Worm (Caenorhabditis elegans) whole organism, L3 larva: Measurements from ENCODE around the gene ist-1.

Source experiments
- ZK546.5 ChIP-seq: sonication (generic microtip); optimal IDR thresholded peaks from 2 replicates; lab custom pipeline; 2017; ENCODE audit warnings: missing biosample characterization, missing genetic modification characterization
- aly-2 ChIP-seq: fragments of 150-350 bp; optimal IDR thresholded peaks from 2 replicates; lab custom pipeline; 2014; ENCODE audit warnings: missing biosample characterization, missing genetic modification characterization
- ceh-16 ChIP-seq: sonication (generic microtip); optimal IDR thresholded peaks from 2 replicates; lab custom pipeline; 2017; ENCODE audit warnings: missing biosample characterization, missing genetic modification characterization
- ceh-82 ChIP-seq: fragments of 150-350 bp; optimal IDR thresholded peaks from 2 replicates; lab custom pipeline; 2014; ENCODE audit warnings: missing biosample characterization, missing genetic modification characterization
- ceh-9 ChIP-seq: sonication (generic microtip); optimal IDR thresholded peaks from 2 replicates; lab custom pipeline; 2018; ENCODE audit warnings: missing biosample characterization, missing genetic modification characterization
- daf-12 ChIP-seq: fragments of 150-350 bp; optimal IDR thresholded peaks from 2 replicates; lab custom pipeline; 2014; ENCODE audit warnings: missing biosample characterization, missing genetic modification reagents, missing genetic modification characterization
- egl-27 ChIP-seq: sonication (generic microtip); optimal IDR thresholded peaks from 4 replicates; lab custom pipeline; 2017; ENCODE audit warnings: missing biosample characterization, missing genetic modification reagents, missing genetic modification characterization
- egl-5 ChIP-seq: fragments of 150-350 bp; optimal IDR thresholded peaks from 2 replicates; lab custom pipeline; 2017; ENCODE audit warnings: missing biosample characterization, missing genetic modification reagents, missing genetic modification characterization, inconsistent platforms
- elt-1 ChIP-seq: fragments of 150-350 bp; optimal IDR thresholded peaks from 2 replicates; lab custom pipeline; 2014; ENCODE audit warnings: missing biosample characterization, missing genetic modification characterization
- elt-3 ChIP-seq, 3 experiments: fragments of 150-350 bp in 1 of 3; sonication (generic microtip) in 2 of 3; optimal IDR thresholded peaks; 2 replicates in 2 of 3; 4 replicates in 1 of 3; lab custom pipeline; 2014 to 2017; ENCODE audit warnings: missing biosample characterization in 3 of 3, missing genetic modification characterization in 3 of 3
- fkh-10 ChIP-seq: sonication (generic microtip); optimal IDR thresholded peaks from 2 replicates; lab custom pipeline; 2017; ENCODE audit warnings: missing biosample characterization, missing genetic modification reagents, missing genetic modification characterization
- fkh-2 ChIP-seq: fragments of 150-350 bp; optimal IDR thresholded peaks from 2 replicates; lab custom pipeline; 2014; ENCODE audit warnings: missing biosample characterization, missing genetic modification reagents, missing genetic modification characterization
- fos-1 ChIP-seq: fragments of 150-350 bp; optimal IDR thresholded peaks from 2 replicates; lab custom pipeline; 2014; ENCODE audit warnings: missing biosample characterization, missing genetic modification characterization
- lin-15B ChIP-seq: fragments of 150-350 bp; optimal IDR thresholded peaks from 2 replicates; lab custom pipeline; 2014; ENCODE audit warnings: missing biosample characterization, missing genetic modification characterization
- lsy-12 ChIP-seq: sonication (generic microtip); optimal IDR thresholded peaks from 2 replicates; lab custom pipeline; 2016; ENCODE audit warnings: mild to moderate bottlenecking, missing genetic modification characterization, missing compliant biosample characterization
- mml-1 ChIP-seq: fragments of 150-350 bp; sonication (generic microtip); optimal IDR thresholded peaks from 3 replicates; lab custom pipeline; 2014; ENCODE audit warnings: missing biosample characterization, missing genetic modification characterization
- nfya-1 ChIP-seq: sonication (generic microtip); optimal IDR thresholded peaks from 2 replicates; lab custom pipeline; 2017; ENCODE audit warnings: missing genetic modification characterization, mild to moderate bottlenecking, missing compliant biosample characterization, antibody characterized with exemption, moderate library complexity; ENCODE audit not compliant: insufficient read depth
- nhr-12 ChIP-seq: fragments of 150-350 bp; optimal IDR thresholded peaks from 2 replicates; lab custom pipeline; 2014; ENCODE audit warnings: missing biosample characterization, missing genetic modification characterization
- nhr-23 ChIP-seq: fragments of 150-350 bp; optimal IDR thresholded peaks from 2 replicates; lab custom pipeline; 2014; ENCODE audit warnings: missing biosample characterization, missing genetic modification reagents, missing genetic modification characterization
- nhr-25 ChIP-seq: sonication (generic microtip); optimal IDR thresholded peaks from 2 replicates; lab custom pipeline; 2017; ENCODE audit warnings: missing biosample characterization, missing genetic modification characterization
- nhr-43 ChIP-seq: sonication (generic microtip); optimal IDR thresholded peaks from 2 replicates; lab custom pipeline; 2016; ENCODE audit warnings: mild to moderate bottlenecking, missing genetic modification characterization, missing compliant biosample characterization; ENCODE audit not compliant: poor library complexity, severe bottlenecking
- nhr-67 ChIP-seq: fragments of 150-350 bp; optimal IDR thresholded peaks from 2 replicates; lab custom pipeline; 2014; ENCODE audit warnings: missing biosample characterization, missing genetic modification characterization
- nhr-77 ChIP-seq: fragments of 150-350 bp; optimal IDR thresholded peaks from 2 replicates; lab custom pipeline; 2014; ENCODE audit warnings: missing biosample characterization, missing genetic modification characterization
- pha-4 ChIP-seq: fragments of 150-350 bp; optimal IDR thresholded peaks from 2 replicates; lab custom pipeline; 2014; ENCODE audit warnings: missing biosample characterization, missing genetic modification reagents, missing genetic modification characterization
- pqm-1 ChIP-seq: fragments of 150-350 bp; optimal IDR thresholded peaks from 2 replicates; lab custom pipeline; 2017; ENCODE audit warnings: missing biosample characterization, missing genetic modification characterization, inconsistent platforms
- skn-1 ChIP-seq: fragments of 150-350 bp; optimal IDR thresholded peaks from 2 replicates; lab custom pipeline; 2014; ENCODE audit warnings: missing biosample characterization, missing genetic modification characterization
- snpc-4 ChIP-seq: fragments of 150-350 bp; optimal IDR thresholded peaks from 2 replicates; lab custom pipeline; 2014; ENCODE audit warnings: missing biosample characterization, missing genetic modification characterization
- tbx-2 ChIP-seq: sonication (generic microtip); optimal IDR thresholded peaks from 2 replicates; lab custom pipeline; 2016; ENCODE audit warnings: mild to moderate bottlenecking, missing genetic modification characterization, missing compliant biosample characterization
- zag-1 ChIP-seq: fragments of 150-350 bp; optimal IDR thresholded peaks from 2 replicates; lab custom pipeline; 2014; ENCODE audit warnings: missing biosample characterization, missing genetic modification characterization
- ztf-4 ChIP-seq: fragments of 150-350 bp; optimal IDR thresholded peaks from 2 replicates; lab custom pipeline; 2014; ENCODE audit warnings: missing biosample characterization, missing genetic modification characterization

The ist-1 gene

ce11 chrX:7149670-7150069 is 23.2 kb downstream of the ist-1 start:
- TF ChIP-seq zag-1 (tag; lab: Kevin White, UChicago) (no peak), elt-1 (tag; lab: Kevin White, UChicago) (no peak), mml-1 (tag; lab: Kevin White, UChicago) (no peak)

- TF ChIP-seq nhr-43 (no peak), pha-4 (peak; percentile 8)
Observed at ce11 chrX:7151189-7151857, 24.9 kb downstream of the ist-1 start, which contains the start of gene lam-2. TSS of gene lam-2 (minus strand) at chrX:7151239.

ce11 chrX:7151976-7152528 is 25.6 kb downstream of the ist-1 start:
- no peak for TF ChIP-seq nhr-25 (tag; lab: Kevin White, UChicago)
- TF ChIP-seq tbx-2: no peak
- no peak for TF ChIP-seq lsy-12 (tag; lab: Kevin White, UChicago)
- no peak for TF ChIP-seq fkh-10
- TF ChIP-seq lin-15B (tag; lab: Kevin White, UChicago): no peak
- no peak for TF ChIP-seq pqm-1 (tag; lab: Kevin White, UChicago)
- TF ChIP-seq ceh-16 (tag; lab: Kevin White, UChicago): no peak
- no peak for TF ChIP-seq nhr-43
- no peak for TF ChIP-seq daf-12
- TF ChIP-seq nhr-12: no peak
- TF ChIP-seq fkh-2 (tag; lab: Kevin White, UChicago): no peak
- TF ChIP-seq pha-4: no peak
- no peak for TF ChIP-seq snpc-4 (tag; lab: Kevin White, UChicago)

- TF ChIP-seq egl-5 (tag; lab: Kevin White, UChicago) (peak; percentile 25), ceh-9 (tag; lab: Kevin White, UChicago) (no peak)
Observed at ce11 chrX:7153460-7153859, 27.0 kb downstream of the ist-1 start.

- no peak for TF ChIP-seq ZK546.5 (tag; lab: Kevin White, UChicago)
- TF ChIP-seq elt-3 (tag; optimal IDR thresholded peaks at IDR 0.05; lab: Kevin White, UChicago): peak in 2 of 3 experiments; percentile 47 to 57
Observed at ce11 chrX:7155879-7156278, 29.4 kb downstream of the ist-1 start, which contains the start of gene C54D1.7. TSS of gene C54D1.7 (minus strand) at chrX:7156035.

- peak; percentile 46 for TF ChIP-seq nhr-23 (tag; lab: Kevin White, UChicago)
- no peak for TF ChIP-seq ceh-82
Observed at ce11 chrX:7157483-7157882, 31.0 kb downstream of the ist-1 start.

ce11 chrX:7158736-7159135 is 32.3 kb downstream of the ist-1 start, which contains the start of gene pgp-10:
TSS of gene pgp-10 (plus strand) at chrX:7159036.
- TF ChIP-seq nhr-67 (no peak), elt-3 (tag; optimal IDR thresholded peaks at IDR 0.05; lab: Kevin White, UChicago) (no peak), nhr-77 (tag; lab: Kevin White, UChicago) (no peak), nhr-23 (tag; lab: Kevin White, UChicago) (no peak), elt-1 (tag; lab: Kevin White, UChicago) (no peak), nfya-1 (tag; lab: Kevin White, UChicago) (no peak), ztf-4 (tag; lab: Kevin White, UChicago) (no peak), fos-1 (tag; lab: Kevin White, UChicago) (no peak), skn-1 (tag; lab: Kevin White, UChicago) (no peak), aly-2 (tag; lab: Kevin White, UChicago) (no peak), nhr-12 (no peak), egl-27 (tag; lab: Kevin White, UChicago) (no peak)
